Fruit fly (Drosophila melanogaster) whole organism, embryonic: ENCODE measurements around the gene CG11670.

Experiments used
- Awh ChIP-seq: fragments of 200-800 bp; sonication (Bioruptor generic); IDR thresholded peaks from 2 replicates; pipeline ENCODE4, ENCODE4 v1.3.6; 2022; ENCODE audit warnings: missing biosample characterization, missing genetic modification characterization
- CG10366 ChIP-seq: fragments of 200-800 bp; sonication (Bioruptor generic); IDR thresholded peaks from 2 replicates; pipeline ENCODE4 v1.3.6; 2022; ENCODE audit warnings: missing biosample characterization, missing genetic modification characterization
- CG11247 ChIP-seq: fragments of 200-800 bp; sonication (Bioruptor generic); IDR thresholded peaks from 2 replicates; pipeline ENCODE4 v1.3.6; 2022; ENCODE audit warnings: missing biosample characterization, missing genetic modification characterization
- CG11695 ChIP-seq: fragments of 200-800 bp; sonication (Bioruptor generic); IDR thresholded peaks from 3 replicates; pipeline ENCODE4 v1.3.6; 2022; ENCODE audit warnings: missing biosample characterization, missing genetic modification characterization
- CG12071 ChIP-seq: fragments of 200-800 bp; sonication (Bioruptor generic); optimal IDR thresholded peaks from 3 replicates; lab custom pipeline; 2018; ENCODE audit warnings: missing biosample characterization, mild to moderate bottlenecking, missing genetic modification characterization
- CG12104 ChIP-seq: fragments of 200-800 bp; sonication (Bioruptor generic); optimal IDR thresholded peaks from 3 replicates; lab custom pipeline; 2016; ENCODE audit warnings: missing biosample characterization, missing genetic modification characterization
- CG12155 ChIP-seq: fragments of 200-800 bp; sonication (Bioruptor generic); optimal IDR thresholded peaks from 3 replicates; lab custom pipeline; 2016; ENCODE audit warnings: missing biosample characterization, missing genetic modification characterization
- CG17385 ChIP-seq: fragments of 200-800 bp; sonication (Bioruptor generic); optimal IDR thresholded peaks from 3 replicates; lab custom pipeline; 2018; ENCODE audit warnings: missing biosample characterization, mild to moderate bottlenecking, missing genetic modification characterization
- CG2678 ChIP-seq: fragments of 200-800 bp; sonication (Bioruptor generic); optimal IDR thresholded peaks from 3 replicates; lab custom pipeline; 2019; ENCODE audit warnings: missing biosample characterization, mild to moderate bottlenecking, missing genetic modification characterization, moderate library complexity
- CG3281 ChIP-seq: fragments of 200-800 bp; sonication (Bioruptor generic); optimal IDR thresholded peaks from 3 replicates; lab custom pipeline; 2017; ENCODE audit warnings: missing biosample characterization, mild to moderate bottlenecking, missing genetic modification characterization
- CG34422 ChIP-seq: fragments of 200-800 bp; sonication (Bioruptor generic); IDR thresholded peaks from 3 replicates; pipeline ENCODE4 v1.3.6; 2022; ENCODE audit warnings: missing biosample characterization, missing genetic modification characterization
- CG4854 ChIP-seq: fragments of 200-800 bp; sonication (Bioruptor generic); optimal IDR thresholded peaks from 2 replicates; lab custom pipeline; 2016; ENCODE audit warnings: missing biosample characterization, missing genetic modification characterization, inconsistent platforms
- CG6175 ChIP-seq: fragments of 200-800 bp; sonication (Bioruptor generic); IDR thresholded peaks from 3 replicates; pipeline ENCODE4 v1.3.6; 2022; ENCODE audit warnings: missing biosample characterization, missing genetic modification characterization
- CG7372 ChIP-seq: fragments of 200-800 bp; sonication (Bioruptor generic); IDR thresholded peaks from 2 replicates; pipeline ENCODE4 v1.3.6; 2022; ENCODE audit warnings: missing biosample characterization, missing genetic modification characterization
- CG8765 ChIP-seq: fragments of 200-800 bp; sonication (Bioruptor generic); IDR thresholded peaks from 2 replicates; pipeline ENCODE4 v1.3.6; 2022; ENCODE audit warnings: missing biosample characterization, missing genetic modification characterization
- CG9727 ChIP-seq: fragments of 200-800 bp; sonication (Bioruptor generic); optimal IDR thresholded peaks from 3 replicates; lab custom pipeline; 2017; ENCODE audit warnings: missing biosample characterization, mild to moderate bottlenecking, missing genetic modification characterization
- CHES-1-like ChIP-seq: fragments of 200-800 bp; sonication (Bioruptor generic); optimal IDR thresholded peaks from 2 replicates; lab custom pipeline; 2016; ENCODE audit warnings: missing biosample characterization, missing genetic modification characterization
- CoRest ChIP-seq: fragments of 200-800 bp; sonication (Bioruptor generic); optimal IDR thresholded peaks from 3 replicates; lab custom pipeline; 2018; ENCODE audit warnings: missing biosample characterization, mild to moderate bottlenecking, missing genetic modification characterization, moderate library complexity
- Dbx ChIP-seq: fragments of 200-800 bp; sonication (Bioruptor generic); IDR thresholded peaks from 3 replicates; pipeline ENCODE4 v1.3.6; 2022; ENCODE audit warnings: missing biosample characterization, missing genetic modification characterization
- Deaf1 ChIP-seq: fragments of 200-800 bp; optimal IDR thresholded peaks from 3 replicates; lab custom pipeline; 2019; ENCODE audit warnings: missing biosample characterization, mild to moderate bottlenecking, missing genetic modification characterization, moderate library complexity
- Fer3 ChIP-seq: fragments of 200-800 bp; sonication (Bioruptor generic); optimal IDR thresholded peaks from 2 replicates; lab custom pipeline; 2018; ENCODE audit warnings: missing biosample characterization, mild to moderate bottlenecking, missing genetic modification characterization, moderate library complexity
- H2.0 ChIP-seq: fragments of 200-800 bp; sonication (Bioruptor generic); IDR thresholded peaks from 2 replicates; pipeline ENCODE4 v1.3.6; 2022; ENCODE audit warnings: missing biosample characterization, missing genetic modification characterization
- HmgD ChIP-seq: fragments of 200-800 bp; sonication (Bioruptor generic); optimal IDR thresholded peaks from 3 replicates; lab custom pipeline; 2016; ENCODE audit warnings: missing biosample characterization, missing genetic modification characterization
- Lpt ChIP-seq: fragments of >200 bp; optimal IDR thresholded peaks from 2 replicates; lab custom pipeline; 2018; ENCODE audit warnings: missing biosample characterization, missing genetic modification characterization
- Med ChIP-seq: fragments of 200-800 bp; sonication (Bioruptor generic); peaks from one replicate; lab custom pipeline; 2016; ENCODE audit warnings: missing biosample characterization, missing genetic modification characterization, mild to moderate bottlenecking, inconsistent platforms, moderate library complexity
- Rx ChIP-seq: fragments of 200-800 bp; sonication (Bioruptor generic); IDR thresholded peaks from 2 replicates; pipeline ENCODE4 v1.3.6; 2022; ENCODE audit warnings: missing biosample characterization, missing genetic modification characterization
- Sox102F ChIP-seq: fragments of 200-800 bp; sonication (Bioruptor generic); optimal IDR thresholded peaks from 2 replicates; lab custom pipeline; 2018; ENCODE audit warnings: missing biosample characterization, mild to moderate bottlenecking, missing genetic modification characterization, moderate library complexity
- Sry-β ChIP-seq: fragments of 200-800 bp; sonication (Bioruptor generic); optimal IDR thresholded peaks from 2 replicates; lab custom pipeline; 2018; ENCODE audit warnings: missing biosample characterization, mild to moderate bottlenecking, missing genetic modification characterization, moderate library complexity
- Sry-δ ChIP-seq: fragments of 200-800 bp; sonication (Bioruptor generic); optimal IDR thresholded peaks from 2 replicates; lab custom pipeline; 2016; ENCODE audit warnings: missing biosample characterization, missing genetic modification characterization
- abd-A ChIP-seq: fragments of 200-800 bp; sonication (Bioruptor generic); optimal IDR thresholded peaks from 3 replicates; lab custom pipeline; 2019; ENCODE audit warnings: missing biosample characterization, mild to moderate bottlenecking, missing genetic modification characterization, moderate library complexity
- bbx ChIP-seq: fragments of 200-800 bp; sonication (Bioruptor generic); IDR thresholded peaks from 2 replicates; pipeline ENCODE4 v1.3.6; 2022; ENCODE audit warnings: missing biosample characterization, missing genetic modification characterization; ENCODE audit not compliant: partially characterized antibody
- bsh ChIP-seq, 2 experiments: fragments of 200-800 bp; sonication (Bioruptor generic); optimal IDR thresholded peaks; 2 replicates each; lab custom pipeline; 2017 to 2018; ENCODE audit warnings: mild to moderate bottlenecking in 2 of 2, missing biosample characterization in 2 of 2, missing genetic modification characterization in 2 of 2, moderate library complexity in 1 of 2
- chif ChIP-seq, 2 experiments: fragments of 200-800 bp; sonication (Bioruptor generic); optimal IDR thresholded peaks; 3 replicates each; lab custom pipeline; 2016; ENCODE audit warnings: missing biosample characterization in 2 of 2, missing genetic modification characterization in 2 of 2
- grau ChIP-seq: fragments of 200-800 bp; optimal IDR thresholded peaks from 3 replicates; lab custom pipeline; 2019; ENCODE audit warnings: missing biosample characterization, mild to moderate bottlenecking, missing genetic modification characterization, moderate library complexity
- grn ChIP-seq: fragments of 200-800 bp; sonication (Bioruptor generic); optimal IDR thresholded peaks from 3 replicates; lab custom pipeline; 2017; ENCODE audit warnings: missing biosample characterization, missing genetic modification characterization
- insv ChIP-seq, 2 experiments: fragments of 200-800 bp; sonication (Bioruptor generic); optimal IDR thresholded peaks; 3 replicates each; lab custom pipeline; 2016 to 2018; ENCODE audit warnings: missing biosample characterization in 2 of 2, missing genetic modification characterization in 2 of 2
- jigr1 ChIP-seq: fragments of 200-800 bp; sonication (Bioruptor generic); IDR thresholded peaks from 3 replicates; pipeline ENCODE4 v1.3.6; 2022; ENCODE audit warnings: missing biosample characterization, missing genetic modification characterization
- kni ChIP-seq: fragments of 200-800 bp; sonication (Bioruptor generic); optimal IDR thresholded peaks from 3 replicates; lab custom pipeline; 2017; ENCODE audit warnings: mild to moderate bottlenecking, missing biosample characterization, missing genetic modification reagents, missing genetic modification characterization
- lab ChIP-seq: fragments of 200-800 bp; sonication (Bioruptor generic); optimal IDR thresholded peaks from 3 replicates; lab custom pipeline; 2017; ENCODE audit warnings: missing biosample characterization, missing genetic modification characterization, mild to moderate bottlenecking, moderate library complexity, missing genetic modification reagents
- nerfin-2 ChIP-seq: fragments of 200-800 bp; sonication (Bioruptor generic); IDR thresholded peaks from 2 replicates; pipeline ENCODE4 v1.3.6; 2022; ENCODE audit warnings: missing biosample characterization, missing genetic modification characterization; ENCODE audit not compliant: partially characterized antibody
- nom ChIP-seq: fragments of 200-800 bp; sonication (Bioruptor generic); optimal IDR thresholded peaks from 2 replicates; lab custom pipeline; 2017; ENCODE audit warnings: missing biosample characterization, missing genetic modification characterization, mild to moderate bottlenecking, moderate library complexity, missing genetic modification reagents
- otp ChIP-seq: fragments of 200-800 bp; sonication (Bioruptor generic); IDR thresholded peaks from 3 replicates; pipeline ENCODE4, ENCODE4 v1.3.6; 2022; ENCODE audit warnings: missing biosample characterization, missing genetic modification characterization
- pfk ChIP-seq: fragments of 200-800 bp; sonication (Bioruptor generic); optimal IDR thresholded peaks from 2 replicates; lab custom pipeline; 2018; ENCODE audit warnings: missing biosample characterization, mild to moderate bottlenecking, missing genetic modification characterization, moderate library complexity
- pzg ChIP-seq: fragments of 200-800 bp; sonication (Bioruptor generic); optimal IDR thresholded peaks from 3 replicates; lab custom pipeline; 2018; ENCODE audit warnings: missing biosample characterization, mild to moderate bottlenecking, missing genetic modification characterization, moderate library complexity
- row ChIP-seq: fragments of 200-800 bp; sonication (Bioruptor generic); IDR thresholded peaks from 3 replicates; pipeline ENCODE4 v1.3.6; 2022; ENCODE audit warnings: missing biosample characterization, missing genetic modification characterization
- sd ChIP-seq: fragments of 200-800 bp; sonication (Bioruptor generic); optimal IDR thresholded peaks from 3 replicates; lab custom pipeline; 2018; ENCODE audit warnings: missing biosample characterization, mild to moderate bottlenecking, missing genetic modification characterization, moderate library complexity
- so ChIP-seq: fragments of 200-800 bp; sonication (Bioruptor generic); IDR thresholded peaks from 3 replicates; pipeline ENCODE4 v1.3.6; 2022; ENCODE audit warnings: missing biosample characterization, missing genetic modification characterization
- wdn ChIP-seq: fragments of 200-800 bp; sonication (Bioruptor generic); IDR thresholded peaks from 2 replicates; pipeline ENCODE4 v1.3.6; 2022; ENCODE audit warnings: missing biosample characterization, missing genetic modification characterization

Gene CG11670

DNA sequence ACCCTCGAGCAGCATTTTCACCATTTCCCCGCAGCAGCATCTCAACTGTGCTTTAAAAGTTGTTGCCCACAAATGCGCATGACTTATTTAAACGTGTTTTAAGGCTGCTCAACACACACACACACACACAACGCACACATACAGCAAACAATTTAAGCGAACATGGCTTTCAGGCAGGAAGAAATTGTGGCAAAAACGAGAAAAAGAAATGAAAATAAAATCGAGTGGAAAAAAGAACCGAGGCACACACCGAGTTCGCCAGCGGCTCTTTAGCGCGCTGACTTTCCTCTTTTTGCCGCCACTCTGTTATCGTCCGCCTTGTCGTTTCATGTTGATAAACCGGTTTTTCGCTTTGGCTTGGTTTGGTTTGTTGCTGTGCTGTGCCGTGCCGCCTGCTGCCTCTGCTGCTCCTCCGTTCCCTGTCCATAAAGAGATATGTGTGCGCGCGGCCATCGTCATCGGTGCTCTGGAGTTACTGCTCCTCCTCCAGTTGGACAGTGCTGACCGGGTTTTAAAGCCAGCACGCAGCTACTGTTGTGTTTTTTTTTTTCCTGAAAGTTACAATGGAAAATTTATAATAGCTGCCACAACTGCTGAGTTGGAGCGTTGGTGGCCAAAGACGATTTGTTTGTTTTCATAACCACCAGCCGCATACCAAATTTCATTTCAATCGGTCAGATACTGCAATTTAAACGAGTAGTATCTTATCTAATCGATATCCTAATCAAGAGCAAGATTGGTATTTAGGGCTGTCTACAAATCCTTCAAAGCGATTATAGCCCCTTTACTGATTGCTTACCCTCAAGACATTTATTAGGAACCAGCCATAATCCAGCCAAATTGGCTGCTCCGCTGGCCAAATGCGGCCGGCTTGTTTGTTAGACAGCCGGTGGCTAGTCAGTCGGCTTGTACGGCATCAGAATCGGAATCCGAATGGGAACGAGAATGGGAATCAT lies 25.8 kb upstream of the CG11670 start (continued):
- peak; percentile 7 for TF ChIP-seq CG12155 (GFP tag; lab: Kevin White, UChicago)
- peak; percentile 88 for TF ChIP-seq grn (GFP tag; lab: Kevin White, UChicago)
- TF ChIP-seq Sry-β (GFP tag; lab: Kevin White, UChicago): peak; percentile 91
- TF ChIP-seq Lpt (GFP tag; lab: Kevin White, UChicago): peak; percentile 10
- TF ChIP-seq jigr1 (GFP tag; lab: Robert Waterston, UW): no peak
- TF ChIP-seq CG10366 (GFP tag; lab: Robert Waterston, UW): no peak
- TF ChIP-seq CG9727 (GFP tag; lab: Kevin White, UChicago): no peak
- peak; percentile 2 for TF ChIP-seq HmgD (GFP tag; lab: Kevin White, UChicago)
- TF ChIP-seq Rx (GFP tag; lab: Robert Waterston, UW): no peak
- no peak for TF ChIP-seq H2.0 (GFP tag; lab: Robert Waterston, UW)
- TF ChIP-seq nerfin-2 (GFP tag; lab: Robert Waterston, UW): no peak
- peak; percentile 73 for TF ChIP-seq sd (tag; lab: Kevin White, UChicago)
- TF ChIP-seq Awh: 0 out of 2 replicates have a peak, but pooled peaks have one; percentile 26
- peak; percentile 5 for TF ChIP-seq grau (tag; lab: Kevin White, UChicago)
- TF ChIP-seq Fer3: no peak
- TF ChIP-seq CG17385: peak; percentile 1
- TF ChIP-seq CG12071 (GFP tag; lab: Kevin White, UChicago): no peak
- TF ChIP-seq CG4854 (GFP tag; lab: Kevin White, UChicago): no peak
- TF ChIP-seq otp: no peak
- peak; percentile 43 for TF ChIP-seq Deaf1
- TF ChIP-seq CG3281 (GFP tag; lab: Kevin White, UChicago): peak; percentile 16
- TF ChIP-seq Sry-δ: no peak
- TF ChIP-seq bbx (GFP tag; lab: Robert Waterston, UW): peak; percentile 9; the same call in 1 of the 2 replicates
- no peak for TF ChIP-seq pzg (GFP tag; lab: Kevin White, UChicago)
- TF ChIP-seq kni (GFP tag; lab: Kevin White, UChicago): peak; percentile 56
- peak; percentile 68 for TF ChIP-seq nom (GFP tag; lab: Kevin White, UChicago)
- no peak for TF ChIP-seq CG7372
- peak; percentile 20 for TF ChIP-seq CG2678 (tag; lab: Kevin White, UChicago)
- TF ChIP-seq row (GFP tag; lab: Robert Waterston, UW): peak; percentile 73
- TF ChIP-seq bsh (GFP tag; optimal IDR thresholded peaks at IDR 0.05; lab: Kevin White, UChicago): peak in 1 of 2 experiments; percentile 41
- no peak for TF ChIP-seq CG11695
- peak; percentile 39; the same call in 1 of the 3 replicates for TF ChIP-seq CG34422 (GFP tag; lab: Robert Waterston, UW)
- peak; percentile 82 for TF ChIP-seq Med (GFP tag; lab: Kevin White, UChicago)
- 0 out of 3 replicates have a peak, but pooled peaks have one; percentile 7 for TF ChIP-seq so (GFP tag; lab: Robert Waterston, UW)
- TF ChIP-seq abd-A (tag; lab: Kevin White, UChicago): peak; percentile 14
- peak in 1 of 2 experiments; percentile 27 for TF ChIP-seq chif (GFP tag; optimal IDR thresholded peaks at IDR 0.05; lab: Kevin White, UChicago)
- TF ChIP-seq CG8765: peak; percentile 22; the same call in 1 of the 2 replicates
- TF ChIP-seq CG11247 (GFP tag; lab: Robert Waterston, UW): no peak
- no peak for TF ChIP-seq pfk
- TF ChIP-seq insv (GFP tag; optimal IDR thresholded peaks at IDR 0.05; lab: Kevin White, UChicago): peak in 1 of 2 experiments; percentile 43
- TF ChIP-seq lab: peak; percentile 20
- TF ChIP-seq CHES-1-like (GFP tag; lab: Kevin White, UChicago): peak; percentile 27
- TF ChIP-seq Sox102F (GFP tag; lab: Kevin White, UChicago): no peak
- TF ChIP-seq Dbx (GFP tag; lab: Robert Waterston, UW): peak; percentile 29; the same call in 1 of the 3 replicates
- TF ChIP-seq CG6175: peak; percentile 86
- peak; percentile 18 for TF ChIP-seq CoRest
- no peak for TF ChIP-seq wdn (GFP tag; lab: Robert Waterston, UW)
- TF ChIP-seq CG12104: no peak
